Worm (Caenorhabditis elegans): ENCODE measurements around the gene meg-1.

meg-1 gene

DNA sequence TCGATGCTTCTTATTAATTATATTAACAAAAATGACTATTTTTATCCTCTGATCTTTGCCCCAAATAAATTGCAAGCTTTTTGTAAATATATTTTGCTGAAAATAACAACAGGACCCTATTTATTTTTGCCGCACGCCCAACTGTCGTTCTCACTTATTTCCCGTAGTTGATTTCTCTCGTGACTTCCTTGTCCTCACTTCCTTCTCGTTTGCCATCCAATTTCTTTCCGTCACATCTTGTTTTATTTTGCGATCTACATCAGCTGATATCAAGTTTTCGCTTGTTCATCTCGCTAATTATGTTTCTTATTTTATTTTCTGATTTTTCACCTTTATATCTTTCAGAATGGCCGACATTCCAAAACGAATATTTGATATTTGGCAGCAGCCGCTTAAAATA, 45.9 kb upstream of the meg-1 start, which contains the start of gene F48F7.5 (continued):
- peak; percentile 50 for TF ChIP-seq nhr-19 (GFP tag; conservative IDR thresholded peaks at IDR 0.05)
- no peak for TF ChIP-seq fkh-8 (tag; optimal IDR thresholded peaks at IDR 0.05)
- peak; percentile 13 for TF ChIP-seq irx-1 (tag; optimal IDR thresholded peaks at IDR 0.05)
- TF ChIP-seq hpl-2 (GFP tag; optimal IDR thresholded peaks at IDR 0.05) = no peak
- no peak for TF ChIP-seq C04F5.9 (tag; optimal IDR thresholded peaks at IDR 0.05)
- peak in 1 of 2 experiments; percentile 56 for TF ChIP-seq mdl-1 (tag; optimal IDR thresholded peaks at IDR 0.05)
- no peak for TF ChIP-seq nhr-11 (tag; optimal IDR thresholded peaks at IDR 0.05)
- peak; percentile 27 for TF ChIP-seq dsc-1 (tag; optimal IDR thresholded peaks at IDR 0.05)
- TF ChIP-seq nhr-12 (tag; optimal IDR thresholded peaks at IDR 0.05) = no peak
- TF ChIP-seq unc-130 (tag; optimal IDR thresholded peaks at IDR 0.05) = peak; percentile 70
- TF ChIP-seq blmp-1 (tag; optimal IDR thresholded peaks at IDR 0.05) = peak; percentile 97
- TF ChIP-seq Y116A8C.19 (tag; optimal IDR thresholded peaks at IDR 0.05; ENCODE audit: borderline replicate concordance) = no peak
- TF ChIP-seq grh-1 (GFP tag; IDR thresholded peaks at IDR 0.05) = no peak
- TF ChIP-seq nhr-47 (tag; optimal IDR thresholded peaks at IDR 0.05) = peak; percentile 28
- TF ChIP-seq xbp-1 (tag; optimal IDR thresholded peaks at IDR 0.05) = no peak
- no peak for TF ChIP-seq ceh-82 (tag; optimal IDR thresholded peaks at IDR 0.05)
- TF ChIP-seq egl-27 (tag; optimal IDR thresholded peaks at IDR 0.05) = no peak
- TF ChIP-seq egl-13 (tag; optimal IDR thresholded peaks at IDR 0.05) = no peak
- no peak for TF ChIP-seq nhr-237 (tag; optimal IDR thresholded peaks at IDR 0.05)
- no peak for TF ChIP-seq alr-1 (tag; optimal IDR thresholded peaks at IDR 0.05; ENCODE audit: borderline replicate concordance)
- TF ChIP-seq fkh-4 (tag; optimal IDR thresholded peaks at IDR 0.05; ENCODE audit: borderline replicate concordance) = no peak
- TF ChIP-seq lin-13 (GFP tag; optimal IDR thresholded peaks at IDR 0.05) = no peak
- peak; percentile 90 for TF ChIP-seq nhr-85 (tag)
- TF ChIP-seq lsy-2 (tag; optimal IDR thresholded peaks at IDR 0.05) = peak; percentile 19 to 29
- no peak for TF ChIP-seq jun-1 (tag; optimal IDR thresholded peaks at IDR 0.05)
- no peak for TF ChIP-seq nhr-77 (tag; optimal IDR thresholded peaks at IDR 0.05)
- TF ChIP-seq efl-1 (optimal IDR thresholded peaks at IDR 0.05) = no peak
- no peak for TF ChIP-seq efl-1 (GFP tag; optimal IDR thresholded peaks at IDR 0.05 in 1 of 2)
- TF ChIP-seq ztf-4 (tag; optimal IDR thresholded peaks at IDR 0.05) = peak; percentile 44

DNA sequence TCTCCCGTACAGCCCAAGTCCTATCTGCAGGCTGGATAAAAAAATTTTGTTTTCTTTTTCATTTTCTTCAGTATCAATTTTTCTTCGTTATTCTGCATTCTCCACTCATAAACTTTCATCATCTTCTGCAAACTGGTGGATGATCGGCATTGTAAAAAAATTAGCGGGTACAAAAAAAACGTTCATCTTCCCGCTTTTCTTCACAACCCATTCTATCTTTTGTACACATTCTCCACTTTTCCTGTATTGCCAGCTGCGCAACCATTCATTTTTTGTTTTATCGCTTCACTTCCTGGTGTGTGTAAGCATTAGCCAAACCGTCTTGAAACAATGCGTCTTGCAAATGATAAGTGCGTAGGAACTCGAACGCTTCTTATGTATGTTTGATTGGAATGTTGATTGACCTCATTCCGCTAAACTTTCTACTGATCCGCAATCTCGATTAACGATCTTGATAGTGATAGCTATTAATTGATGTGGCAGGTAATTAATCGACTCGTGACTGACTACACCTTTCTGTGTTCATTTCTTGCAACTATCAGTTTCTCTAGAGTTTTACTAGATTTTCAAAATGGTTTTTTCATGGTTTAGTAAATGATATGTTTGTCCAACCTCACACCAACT, 45.1 kb upstream of the meg-1 start:
- no peak for TF ChIP-seq skn-1 (tag; optimal IDR thresholded peaks at IDR 0.05)
- no peak for TF ChIP-seq zip-4 (GFP tag; optimal IDR thresholded peaks at IDR 0.05)
- TF ChIP-seq snu-23 (GFP tag; optimal IDR thresholded peaks at IDR 0.05) = peak; percentile 37
- TF ChIP-seq ceh-82 (tag; optimal IDR thresholded peaks at IDR 0.05) = no peak
- TF ChIP-seq C04F5.9 (tag; optimal IDR thresholded peaks at IDR 0.05) = no peak
- no peak for TF ChIP-seq tbx-2 (tag; optimal IDR thresholded peaks at IDR 0.05)
- peak; percentile 58 for TF ChIP-seq lin-14 (GFP tag; optimal IDR thresholded peaks at IDR 0.05)
- TF ChIP-seq sptf-1 (tag; optimal IDR thresholded peaks at IDR 0.05) = no peak
- no peak for TF ChIP-seq ceh-8 (GFP tag; optimal IDR thresholded peaks at IDR 0.05)
- TF ChIP-seq aha-1 (tag; optimal IDR thresholded peaks at IDR 0.05) = no peak
- TF ChIP-seq ztf-11 (tag; optimal IDR thresholded peaks at IDR 0.05) = no peak
- TF ChIP-seq ztf-4 (tag; optimal IDR thresholded peaks at IDR 0.05) = no peak
- TF ChIP-seq C34B4.2 (tag; optimal IDR thresholded peaks at IDR 0.05) = no peak
- no peak for TF ChIP-seq grh-1 (GFP tag; IDR thresholded peaks at IDR 0.05)
- TF ChIP-seq sup-37 (GFP tag; optimal IDR thresholded peaks at IDR 0.05) = no peak
- TF ChIP-seq pag-3 (tag; optimal IDR thresholded peaks at IDR 0.05; ENCODE audit: borderline replicate concordance, insufficient read depth) = no peak
- no peak for TF ChIP-seq hlh-4 (tag; optimal IDR thresholded peaks at IDR 0.05)
- TF ChIP-seq efl-3 (GFP tag; optimal IDR thresholded peaks at IDR 0.05) = no peak
- peak; percentile 16 for TF ChIP-seq lin-39 (tag; optimal IDR thresholded peaks at IDR 0.05)
- TF ChIP-seq unc-62 (GFP tag; optimal IDR thresholded peaks at IDR 0.05) = no peak
- no peak for TF ChIP-seq dsc-1 (tag; optimal IDR thresholded peaks at IDR 0.05)
- no peak for TF ChIP-seq lin-15B (tag; optimal IDR thresholded peaks at IDR 0.05)
- TF ChIP-seq aly-2 (tag; optimal IDR thresholded peaks at IDR 0.05) = no peak
- TF ChIP-seq F16B12.6 (tag; optimal IDR thresholded peaks at IDR 0.05) = no peak
- no peak for TF ChIP-seq ama-1 (optimal IDR thresholded peaks at IDR 0.05)
- TF ChIP-seq alr-1 (tag; optimal IDR thresholded peaks at IDR 0.05; ENCODE audit: borderline replicate concordance) = no peak
- TF ChIP-seq tlp-1 (tag; optimal IDR thresholded peaks at IDR 0.05) = no peak
- TF ChIP-seq nhr-12 (tag; optimal IDR thresholded peaks at IDR 0.05) = no peak
- TF ChIP-seq ceh-90 (tag; optimal IDR thresholded peaks at IDR 0.05) = no peak
- no peak for TF ChIP-seq fkh-4 (tag; optimal IDR thresholded peaks at IDR 0.05; ENCODE audit: borderline replicate concordance)
- no peak for TF ChIP-seq xbp-1 (tag; optimal IDR thresholded peaks at IDR 0.05)
- TF ChIP-seq fkh-8 (tag; optimal IDR thresholded peaks at IDR 0.05) = no peak
- TF ChIP-seq snpc-4 (tag; optimal IDR thresholded peaks at IDR 0.05) = no peak
